Worm (Caenorhabditis elegans) whole organism, L4/young adult: Measurements from ENCODE around the gene srw-62.

Source experiments
- W03F9.2 ChIP-seq: fragments of 150-350 bp; optimal IDR thresholded peaks from 2 replicates; lab custom pipeline; 2014; ENCODE audit warnings: missing biosample characterization, missing genetic modification characterization
- dao-5 ChIP-seq: sonication (generic microtip); optimal IDR thresholded peaks from 2 replicates; lab custom pipeline; 2016; ENCODE audit warnings: missing genotype, missing genetic modification characterization, moderate library complexity, missing compliant biosample characterization
- him-1 ChIP-seq: sonication (generic microtip); optimal IDR thresholded peaks from 2 replicates; lab custom pipeline; 2016; ENCODE audit warnings: missing genotype, missing genetic modification reagents, missing genetic modification characterization, missing compliant biosample characterization

The srw-62 gene

DNA sequence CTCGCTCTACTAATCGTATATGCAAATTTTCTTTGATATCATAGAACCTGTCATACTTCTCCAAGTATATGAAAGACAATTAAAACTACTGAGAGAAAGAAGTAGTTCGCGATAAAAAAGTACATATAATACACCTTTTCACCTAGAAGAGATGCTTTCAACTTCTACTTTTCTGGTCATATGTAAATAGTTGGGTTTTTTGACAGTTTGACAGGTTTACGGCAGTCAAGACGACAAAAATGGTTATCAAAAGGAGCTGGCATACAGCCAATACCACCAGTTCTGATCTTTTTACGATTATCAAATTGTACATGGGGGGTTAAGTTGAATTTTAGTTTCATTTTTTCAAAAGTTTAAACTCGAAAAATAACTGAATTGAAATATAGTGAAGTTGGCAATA lies 10.3 kb upstream of the srw-62 start:
- TF ChIP-seq W03F9.2 (tag; lab: Kevin White, UChicago): no peak
- no peak for TF ChIP-seq him-1
- no peak for TF ChIP-seq dao-5 (tag; lab: Kevin White, UChicago)

DNA sequence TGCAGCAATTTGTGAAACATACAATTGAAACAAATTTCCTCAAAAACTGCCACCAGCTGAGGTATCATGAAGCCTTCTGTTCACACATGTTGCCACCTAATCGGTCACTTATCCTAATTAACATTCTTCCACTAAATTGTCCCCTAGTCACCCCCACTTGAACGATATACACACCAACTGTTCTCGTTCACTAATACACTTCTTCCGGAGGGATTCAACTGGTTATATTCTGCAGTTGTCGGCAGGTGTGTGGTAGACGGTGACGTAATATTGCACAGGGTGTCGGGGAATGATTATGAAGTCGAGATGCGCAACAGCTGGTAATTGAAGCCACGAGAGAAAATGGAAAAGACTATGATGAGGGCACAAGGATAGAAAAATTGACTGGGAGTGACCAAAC lies 9.8 kb upstream of the srw-62 start:
- TF ChIP-seq him-1 (no peak), dao-5 (tag; lab: Kevin White, UChicago) (no peak), W03F9.2 (tag; lab: Kevin White, UChicago) (no peak)

DNA sequence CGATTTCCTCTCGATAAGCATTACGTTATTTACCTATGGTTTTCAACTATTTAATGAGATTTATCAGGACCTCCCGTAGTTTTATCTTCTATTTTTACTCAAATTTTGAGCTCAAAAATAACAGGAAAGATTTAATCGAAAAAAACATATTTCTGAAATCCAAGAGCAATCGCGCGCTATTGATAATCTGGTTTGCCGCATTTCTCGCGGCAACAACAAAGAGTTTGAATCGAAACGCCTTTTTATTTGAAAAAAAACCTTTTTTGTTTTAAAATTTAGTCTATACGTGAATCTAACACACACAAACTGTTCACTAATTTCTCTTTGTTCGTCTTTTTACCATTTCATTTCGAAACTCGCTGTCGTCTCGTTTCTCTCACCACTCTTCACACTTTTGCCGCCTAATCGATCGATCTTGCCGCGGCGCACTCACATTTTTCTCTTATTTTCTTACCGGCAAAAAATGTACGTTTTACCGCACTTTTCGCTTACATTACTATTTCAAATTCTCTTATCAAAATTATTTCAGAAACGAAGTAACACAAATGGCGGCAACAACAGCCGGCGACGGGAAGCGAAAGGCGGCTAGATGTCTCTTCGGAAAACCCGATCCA lies 8.9 kb upstream of the srw-62 start, which contains the start of gene cki-2:
Gene cki-2 (plus strand): TSS at position 337 of the 614 bp plus-strand sequence.
- no peak for TF ChIP-seq W03F9.2 (tag; lab: Kevin White, UChicago)
- TF ChIP-seq dao-5 (tag; lab: Kevin White, UChicago): no peak
- TF ChIP-seq him-1: no peak

DNA sequence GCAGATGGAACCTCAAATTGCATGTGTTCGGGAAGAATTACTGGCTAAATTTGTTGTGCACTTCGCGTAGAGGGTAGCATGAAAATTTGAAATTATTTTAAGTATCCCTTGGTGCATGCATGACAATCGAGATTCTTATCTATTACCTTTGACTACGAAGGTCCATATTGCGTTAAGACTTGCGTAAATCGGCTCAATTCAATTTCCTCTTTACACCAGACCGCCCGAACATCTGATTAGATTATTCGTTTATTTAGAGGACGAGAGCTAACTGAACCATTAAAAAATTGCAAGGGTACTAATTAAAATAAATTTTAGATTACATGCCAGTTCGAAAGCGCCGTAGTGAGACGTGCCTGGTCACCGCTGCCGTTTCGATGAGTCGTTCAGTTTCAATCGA lies 7.6 kb upstream of the srw-62 start:
- TF ChIP-seq him-1 (no peak), W03F9.2 (tag; lab: Kevin White, UChicago) (no peak), dao-5 (tag; lab: Kevin White, UChicago) (no peak)

DNA sequence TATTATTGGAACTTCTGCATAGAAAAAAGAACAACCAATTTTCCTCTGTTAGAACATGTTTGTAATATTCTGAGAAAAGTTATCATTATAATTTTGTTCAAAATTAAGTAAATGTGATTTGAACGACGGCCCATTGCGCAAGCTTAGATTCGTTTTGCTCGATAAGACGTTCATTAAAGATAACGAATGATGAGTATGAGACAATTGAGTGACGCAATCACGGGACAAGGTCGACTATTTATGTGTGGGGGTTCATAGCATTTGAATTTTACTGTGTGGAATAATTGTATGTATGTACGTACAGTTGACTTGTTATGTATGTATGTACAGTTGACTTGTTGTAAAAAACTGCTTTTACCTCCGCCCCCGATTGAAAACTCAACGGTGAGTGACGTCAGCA lies 5.8 kb upstream of the srw-62 start:
- no peak for TF ChIP-seq W03F9.2 (tag; lab: Kevin White, UChicago)
- TF ChIP-seq dao-5 (tag; lab: Kevin White, UChicago): no peak
- TF ChIP-seq him-1: no peak

DNA sequence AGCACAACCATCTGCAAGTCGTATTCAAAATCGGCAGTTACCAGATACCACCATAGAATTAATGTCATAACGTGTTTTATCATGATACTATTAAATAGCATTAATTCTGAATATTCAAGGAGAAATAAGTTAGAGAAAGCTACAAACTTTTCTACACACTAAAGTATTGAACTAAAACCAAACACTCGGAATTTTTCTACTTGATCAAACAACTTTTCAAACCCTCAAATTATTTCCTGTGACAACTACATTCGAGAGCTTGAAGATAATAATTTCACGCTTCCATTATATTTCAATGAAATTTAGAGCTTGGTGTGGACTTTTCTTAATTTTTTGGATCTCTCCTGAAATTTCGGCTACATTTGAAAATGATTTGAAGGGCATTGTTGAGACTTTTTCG lies 2.8 kb upstream of the srw-62 start, which contains the start of gene irld-47:
Gene irld-47 (minus strand): TSS at position 101 of the 400 bp plus-strand sequence.
- TF ChIP-seq dao-5 (tag; lab: Kevin White, UChicago) (no peak), W03F9.2 (tag; lab: Kevin White, UChicago) (no peak), him-1 (no peak)

DNA sequence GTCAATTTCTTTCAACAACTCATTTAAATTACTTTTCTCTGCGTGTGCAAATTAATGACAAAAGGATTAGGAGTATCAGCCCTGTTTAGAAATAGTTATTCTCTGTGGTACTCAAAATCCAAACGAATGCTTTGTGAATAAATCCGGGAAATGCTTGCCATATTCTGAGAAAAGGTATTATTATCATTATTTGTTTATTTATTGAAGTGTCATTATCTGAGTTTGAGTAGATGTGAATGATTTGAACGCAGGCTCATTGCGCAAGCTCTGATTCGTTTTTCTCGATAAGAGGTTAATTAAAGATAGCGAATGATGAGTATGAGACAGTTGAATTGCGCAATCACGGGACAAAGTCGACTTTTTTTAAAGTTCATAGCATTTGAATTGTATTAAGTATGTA lies 2.7 kb downstream of the srw-62 start:
- no peak for TF ChIP-seq W03F9.2 (tag; lab: Kevin White, UChicago)
- TF ChIP-seq dao-5 (tag; lab: Kevin White, UChicago): no peak
- TF ChIP-seq him-1: no peak

DNA sequence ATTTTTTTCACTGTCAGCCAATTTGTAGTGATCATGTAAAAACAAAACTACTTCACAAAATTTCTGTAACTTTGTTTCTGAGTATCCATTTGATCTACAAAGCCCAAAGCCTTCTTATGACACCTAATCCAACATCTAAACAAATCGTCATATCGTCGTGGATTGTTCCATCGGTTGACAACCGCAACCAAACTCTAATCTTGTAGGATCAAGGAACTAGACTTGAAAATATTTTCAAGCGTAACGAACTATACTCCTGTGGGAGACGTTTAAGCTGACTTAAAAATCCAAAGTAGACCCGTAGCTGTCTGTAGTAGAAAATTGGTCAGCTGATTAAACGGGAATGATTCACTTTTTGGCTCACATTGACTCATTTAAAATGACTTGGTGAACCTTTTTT lies 4.4 kb downstream of the srw-62 start:
- no peak for TF ChIP-seq W03F9.2 (tag; lab: Kevin White, UChicago)
- no peak for TF ChIP-seq dao-5 (tag; lab: Kevin White, UChicago)
- no peak for TF ChIP-seq him-1

DNA sequence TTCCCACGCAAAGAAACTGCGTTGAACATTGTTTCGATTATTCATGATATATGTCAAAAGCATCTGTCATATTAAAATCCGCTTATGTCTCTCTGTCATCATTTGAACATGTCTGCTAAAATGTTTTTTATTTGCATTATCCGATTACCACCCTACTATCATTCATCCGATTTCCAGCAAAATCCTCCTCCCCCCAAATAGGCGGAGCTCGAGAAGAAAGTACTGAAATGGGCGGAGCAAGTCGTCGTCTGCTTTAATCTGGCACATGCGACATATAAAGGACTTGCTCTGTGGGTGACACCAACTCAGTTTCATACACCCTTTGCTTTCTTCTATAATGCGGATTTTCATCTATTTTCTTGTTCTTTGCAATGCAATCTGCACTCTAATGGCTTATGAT lies 6.8 kb downstream of the srw-62 start, which contains the start of gene T09A5.14:
Gene T09A5.14 (plus strand): TSS at position 301 of the 400 bp plus-strand sequence.
- no peak for TF ChIP-seq him-1
- no peak for TF ChIP-seq dao-5 (tag; lab: Kevin White, UChicago)

DNA sequence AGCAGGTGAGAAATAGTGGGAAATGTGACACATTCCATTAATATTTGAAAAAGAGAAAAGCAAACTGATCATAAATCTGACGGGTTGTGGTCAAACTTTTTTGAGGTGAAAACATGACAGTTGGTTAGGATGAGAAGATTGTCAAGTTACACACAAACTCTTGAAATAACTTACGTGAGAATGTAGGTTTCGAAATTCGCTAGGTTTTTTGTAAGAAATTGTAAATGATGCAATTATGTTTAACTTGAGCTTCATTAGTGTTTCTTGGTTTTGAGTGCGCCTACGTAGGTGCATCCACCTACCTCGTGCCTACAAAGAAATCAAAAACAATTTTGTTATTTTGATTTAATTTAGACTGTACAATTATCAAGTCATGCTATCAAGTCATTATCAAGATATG lies 10.1 kb downstream of the srw-62 start, which contains the start of gene cex-2:
Gene cex-2 (minus strand): TSS at position 101 of the 400 bp plus-strand sequence.
- no peak for TF ChIP-seq dao-5 (tag; lab: Kevin White, UChicago)
- no peak for TF ChIP-seq him-1

DNA sequence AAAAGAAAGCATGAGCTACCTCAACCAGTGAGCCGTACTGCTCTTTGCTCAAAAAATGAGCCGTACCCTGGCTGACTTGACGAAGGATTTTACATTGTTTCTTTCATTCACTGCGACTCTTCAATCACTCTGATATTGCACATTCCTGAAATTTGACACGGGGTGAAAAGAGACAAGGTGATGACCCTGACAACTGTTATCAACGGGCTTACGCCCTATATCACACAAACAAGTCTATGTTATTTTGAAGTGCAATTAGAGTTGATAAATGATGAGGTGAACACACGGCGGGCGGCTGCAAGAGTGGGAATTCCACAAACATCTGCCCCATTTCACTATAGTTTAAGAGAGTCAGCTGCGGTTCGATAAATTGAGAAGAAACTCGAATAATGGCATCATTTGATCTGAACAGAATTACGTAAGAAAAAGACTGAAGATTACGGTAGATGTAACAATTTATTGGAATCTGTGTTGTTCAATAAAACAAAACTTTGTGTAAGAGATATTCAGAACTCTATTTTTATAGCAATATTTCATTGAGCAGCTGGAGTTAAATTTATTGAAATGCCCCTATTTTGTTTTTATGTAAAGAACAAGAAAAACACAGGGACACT lies 11.5 kb downstream of the srw-62 start:
- no peak for TF ChIP-seq dao-5 (tag; lab: Kevin White, UChicago)
- no peak for TF ChIP-seq him-1
- no peak for TF ChIP-seq W03F9.2 (tag; lab: Kevin White, UChicago)

DNA sequence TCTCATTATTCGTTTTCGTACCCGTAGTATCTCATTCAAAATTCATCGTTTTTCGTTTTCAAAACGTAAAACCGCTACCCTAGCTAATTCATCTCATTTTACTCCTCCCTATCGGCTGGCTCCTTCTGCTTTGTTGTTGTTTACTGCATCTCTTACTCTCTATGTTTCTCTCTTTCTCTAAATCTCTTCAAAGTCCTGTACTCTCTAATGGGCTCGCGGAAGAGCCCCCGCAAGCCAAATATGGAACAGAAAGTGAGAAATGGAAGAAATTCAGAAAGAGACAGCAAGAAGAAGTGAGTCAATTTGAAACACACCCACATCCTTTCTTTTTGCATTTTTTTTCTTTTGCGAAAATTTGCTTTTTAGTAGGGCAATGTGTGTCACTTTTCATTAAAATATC lies 13.5 kb downstream of the srw-62 start:
- no peak for TF ChIP-seq him-1
- no peak for TF ChIP-seq W03F9.2 (tag; lab: Kevin White, UChicago)
- TF ChIP-seq dao-5 (tag; lab: Kevin White, UChicago): no peak

DNA sequence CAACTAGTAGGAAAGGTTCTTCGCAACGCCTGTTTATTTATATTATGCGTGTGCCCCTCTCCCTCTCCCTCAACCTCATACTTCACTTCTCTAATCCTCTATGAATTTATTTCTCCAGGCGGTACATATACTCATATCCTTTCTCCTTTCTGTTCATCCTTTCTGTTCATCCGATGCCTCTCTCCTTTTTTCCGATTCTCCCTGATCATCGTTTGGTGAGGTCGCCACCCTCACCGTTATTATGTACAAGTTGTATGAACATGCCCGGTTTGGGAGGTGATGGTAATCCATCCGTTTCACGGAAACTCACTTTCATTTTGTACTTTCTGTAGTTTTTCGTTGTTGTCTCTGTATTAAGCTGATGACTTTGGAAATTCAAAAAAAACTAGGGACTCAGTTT lies 14.5 kb downstream of the srw-62 start:
- TF ChIP-seq W03F9.2 (tag; lab: Kevin White, UChicago): no peak
- no peak for TF ChIP-seq dao-5 (tag; lab: Kevin White, UChicago)
- no peak for TF ChIP-seq him-1

DNA sequence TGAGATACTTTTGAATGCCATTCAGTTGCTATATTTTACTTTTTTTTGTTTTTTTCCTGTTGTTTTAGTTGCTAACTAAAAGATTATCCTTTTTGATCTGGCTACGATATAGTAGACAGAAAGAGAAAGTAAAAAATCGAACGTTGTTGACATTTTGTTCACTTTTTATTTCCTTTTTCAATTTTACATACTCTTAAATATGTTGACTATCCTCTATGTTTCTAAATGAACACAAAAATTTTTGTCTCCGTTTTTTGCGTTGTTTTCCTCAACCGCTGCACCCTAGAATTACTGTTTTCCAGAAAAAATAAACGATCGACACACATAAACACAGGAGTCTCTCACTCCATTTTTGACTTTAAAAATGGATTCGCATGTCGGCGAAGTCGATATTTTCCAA lies 16.8 kb downstream of the srw-62 start, which contains the start of gene klp-3:
Gene klp-3 (plus strand): TSS at position 301 of the 400 bp plus-strand sequence.
- TF ChIP-seq W03F9.2 (tag; lab: Kevin White, UChicago): no peak
- TF ChIP-seq dao-5 (tag; lab: Kevin White, UChicago): no peak
- TF ChIP-seq him-1: no peak
